Fruit fly (Drosophila melanogaster) whole organism, embryonic: ENCODE data around the gene Pino.

Source experiments
- B-H2 ChIP-seq: fragments of 200-800 bp; sonication (Bioruptor generic); optimal IDR thresholded peaks from 2 replicates; lab custom pipeline; 2018; ENCODE audit warnings: missing biosample characterization, mild to moderate bottlenecking, missing genetic modification characterization
- BEAF-32 ChIP-seq: fragments of 200-800 bp; sonication (Bioruptor generic); optimal IDR thresholded peaks from 3 replicates; lab custom pipeline; 2017; ENCODE audit warnings: missing biosample characterization, missing genetic modification characterization, mild to moderate bottlenecking, moderate library complexity, missing genetic modification reagents
- CG10209 ChIP-seq: fragments of 200-800 bp; sonication (Bioruptor generic); optimal IDR thresholded peaks from 3 replicates; lab custom pipeline; 2017; ENCODE audit warnings: missing biosample characterization, mild to moderate bottlenecking, missing genetic modification characterization, missing genetic modification reagents
- CG10565 ChIP-seq: fragments of 200-800 bp; sonication (Bioruptor generic); optimal IDR thresholded peaks from 3 replicates; lab custom pipeline; 2016; ENCODE audit warnings: missing biosample characterization, mild to moderate bottlenecking, missing genetic modification characterization
- CG11093 ChIP-seq: fragments of 200-800 bp; sonication (Bioruptor generic); IDR thresholded peaks from 3 replicates; pipeline ENCODE4 v1.3.6; 2022; ENCODE audit warnings: missing biosample characterization, missing genetic modification characterization
- CG11456 ChIP-seq: fragments of 200-800 bp; sonication (Bioruptor generic); IDR thresholded peaks from 3 replicates; pipeline ENCODE4 v1.3.6; 2022; ENCODE audit warnings: missing biosample characterization, missing genetic modification characterization
- CG12299 ChIP-seq: fragments of 200-800 bp; sonication (Bioruptor generic); optimal IDR thresholded peaks from 2 replicates; lab custom pipeline; 2018; ENCODE audit warnings: missing biosample characterization, mild to moderate bottlenecking, missing genetic modification characterization
- CG14710 ChIP-seq: fragments of 200-800 bp; sonication (Bioruptor generic); optimal IDR thresholded peaks from 3 replicates; lab custom pipeline; 2019; ENCODE audit warnings: missing biosample characterization, mild to moderate bottlenecking, missing genetic modification characterization, moderate library complexity
- CG15601 ChIP-seq: fragments of 200-800 bp; sonication (Bioruptor generic); optimal IDR thresholded peaks from 3 replicates; lab custom pipeline; 2019; ENCODE audit warnings: missing biosample characterization, mild to moderate bottlenecking, missing genetic modification characterization, moderate library complexity
- CG15696 ChIP-seq: fragments of 200-800 bp; sonication (Bioruptor generic); optimal IDR thresholded peaks from 2 replicates; lab custom pipeline; 2019; ENCODE audit warnings: missing biosample characterization, mild to moderate bottlenecking, missing genetic modification characterization, moderate library complexity
- CG1603 ChIP-seq: fragments of 200-800 bp; sonication (Bioruptor generic); optimal IDR thresholded peaks from 2 replicates; lab custom pipeline; 2019; ENCODE audit warnings: missing biosample characterization, mild to moderate bottlenecking, missing genetic modification characterization, moderate library complexity
- CG2875 ChIP-seq: fragments of 200-800 bp; sonication (Bioruptor generic); optimal IDR thresholded peaks from 2 replicates; lab custom pipeline; 2017; ENCODE audit warnings: missing biosample characterization, mild to moderate bottlenecking, missing genetic modification characterization, missing genetic modification reagents
- CG31224 ChIP-seq: fragments of 200-800 bp; sonication (Bioruptor generic); IDR thresholded peaks from 2 replicates; pipeline ENCODE4 v1.3.6; 2022; ENCODE audit warnings: missing biosample characterization, missing genetic modification characterization
- CG34422 ChIP-seq: fragments of 200-800 bp; sonication (Bioruptor generic); IDR thresholded peaks from 3 replicates; pipeline ENCODE4 v1.3.6; 2022; ENCODE audit warnings: missing biosample characterization, missing genetic modification characterization
- CG3838 ChIP-seq: fragments of 200-800 bp; sonication (Bioruptor generic); optimal IDR thresholded peaks from 3 replicates; lab custom pipeline; 2016; ENCODE audit warnings: missing biosample characterization, missing genetic modification characterization
- CG4282 ChIP-seq: fragments of 200-800 bp; sonication (Bioruptor generic); optimal IDR thresholded peaks from 2 replicates; lab custom pipeline; 2016; ENCODE audit warnings: missing biosample characterization, missing genetic modification characterization
- CG4328 ChIP-seq: fragments of 200-800 bp; sonication (Bioruptor generic); optimal IDR thresholded peaks from 3 replicates; lab custom pipeline; 2017; ENCODE audit warnings: missing biosample characterization, missing genetic modification reagents, missing genetic modification characterization
- CG4730 ChIP-seq: fragments of 200-800 bp; sonication (Bioruptor generic); IDR thresholded peaks from 2 replicates; pipeline ENCODE4 v1.3.6; 2022; ENCODE audit warnings: missing biosample characterization, missing genetic modification characterization
- CG6254 ChIP-seq: fragments of 200-800 bp; sonication (Bioruptor generic); optimal IDR thresholded peaks from 3 replicates; lab custom pipeline; 2017; ENCODE audit warnings: mild to moderate bottlenecking, missing biosample characterization, missing genetic modification reagents, missing genetic modification characterization
- CG6689 ChIP-seq: fragments of 200-800 bp; sonication (Bioruptor generic); IDR thresholded peaks from 2 replicates; pipeline ENCODE4 v1.3.6; 2022; ENCODE audit warnings: missing biosample characterization, missing genetic modification characterization
- CG8089 ChIP-seq: fragments of 200-800 bp; sonication (Bioruptor generic); optimal IDR thresholded peaks from 3 replicates; lab custom pipeline; 2016; ENCODE audit warnings: missing biosample characterization, missing genetic modification characterization
- CG8478 ChIP-seq: fragments of >200 bp; optimal IDR thresholded peaks from 2 replicates; lab custom pipeline; 2018
- CHES-1-like ChIP-seq: fragments of 200-800 bp; sonication (Bioruptor generic); optimal IDR thresholded peaks from 2 replicates; lab custom pipeline; 2016; ENCODE audit warnings: missing biosample characterization, missing genetic modification characterization
- Dbx ChIP-seq: fragments of 200-800 bp; sonication (Bioruptor generic); IDR thresholded peaks from 3 replicates; pipeline ENCODE4 v1.3.6; 2022; ENCODE audit warnings: missing biosample characterization, missing genetic modification characterization
- Deaf1 ChIP-seq: fragments of 200-800 bp; optimal IDR thresholded peaks from 3 replicates; lab custom pipeline; 2019; ENCODE audit warnings: missing biosample characterization, mild to moderate bottlenecking, missing genetic modification characterization, moderate library complexity
- Dip3 ChIP-seq: fragments of 200-800 bp; sonication (Bioruptor generic); optimal IDR thresholded peaks from 3 replicates; lab custom pipeline; 2016; ENCODE audit warnings: missing biosample characterization, missing genetic modification characterization
- Doc3 ChIP-seq: fragments of 200-800 bp; sonication (Bioruptor generic); IDR thresholded peaks from 3 replicates; pipeline ENCODE4 v1.3.6; 2022; ENCODE audit warnings: missing biosample characterization, missing genetic modification characterization; ENCODE audit not compliant: partially characterized antibody
- E2f1 ChIP-seq: fragments of 200-800 bp; sonication (Bioruptor generic); IDR thresholded peaks from 2 replicates; pipeline ENCODE4 v1.3.6; 2022; ENCODE audit warnings: missing biosample characterization, missing genetic modification characterization
- Hmr ChIP-seq: fragments of 200-800 bp; sonication (Bioruptor generic); optimal IDR thresholded peaks from 3 replicates; lab custom pipeline; 2017; ENCODE audit warnings: mild to moderate bottlenecking, missing biosample characterization, missing genetic modification reagents, missing genetic modification characterization
- Lhr ChIP-seq: fragments of 200-800 bp; sonication (Bioruptor generic); optimal IDR thresholded peaks from 3 replicates; lab custom pipeline; 2017; ENCODE audit warnings: mild to moderate bottlenecking, missing biosample characterization, missing genetic modification reagents, missing genetic modification characterization
- Lpt ChIP-seq: fragments of >200 bp; optimal IDR thresholded peaks from 2 replicates; lab custom pipeline; 2018; ENCODE audit warnings: missing biosample characterization, missing genetic modification characterization
- MTF-1 ChIP-seq: fragments of 200-800 bp; sonication (Bioruptor generic); optimal IDR thresholded peaks from 2 replicates; lab custom pipeline; 2018; ENCODE audit warnings: missing biosample characterization, mild to moderate bottlenecking, missing genetic modification characterization, borderline replicate concordance
- Nf-YC ChIP-seq: fragments of 200-800 bp; optimal IDR thresholded peaks from 3 replicates; lab custom pipeline; 2019; ENCODE audit warnings: missing biosample characterization, mild to moderate bottlenecking, missing genetic modification characterization, moderate library complexity
- Oaz ChIP-seq: fragments of 200-800 bp; sonication (Bioruptor generic); IDR thresholded peaks from 2 replicates; pipeline ENCODE4 v1.3.6; 2022; ENCODE audit warnings: missing biosample characterization, missing genetic modification characterization
- Sox102F ChIP-seq: fragments of 200-800 bp; sonication (Bioruptor generic); optimal IDR thresholded peaks from 2 replicates; lab custom pipeline; 2018; ENCODE audit warnings: missing biosample characterization, mild to moderate bottlenecking, missing genetic modification characterization, moderate library complexity
- YL-1 ChIP-seq: fragments of 200-800 bp; sonication (Bioruptor generic); optimal IDR thresholded peaks from 3 replicates; lab custom pipeline; 2017; ENCODE audit warnings: missing biosample characterization, mild to moderate bottlenecking, missing genetic modification characterization
- az2 ChIP-seq: fragments of 200-800 bp; sonication (Bioruptor generic); optimal IDR thresholded peaks from 3 replicates; lab custom pipeline; 2016; ENCODE audit warnings: missing biosample characterization, missing genetic modification characterization
- bsh ChIP-seq, 2 experiments: fragments of 200-800 bp; sonication (Bioruptor generic); optimal IDR thresholded peaks; 2 replicates each; lab custom pipeline; 2017 to 2018; ENCODE audit warnings: mild to moderate bottlenecking in 2 of 2, missing biosample characterization in 2 of 2, missing genetic modification characterization in 2 of 2, moderate library complexity in 1 of 2
- dpn ChIP-seq, 2 experiments: fragments of 200-800 bp; sonication (Bioruptor generic); optimal IDR thresholded peaks; 3 replicates each; lab custom pipeline; 2016; ENCODE audit warnings: missing biosample characterization in 2 of 2, missing genetic modification characterization in 2 of 2
- ewg ChIP-seq: fragments of 200-800 bp; sonication (Bioruptor generic); optimal IDR thresholded peaks from 3 replicates; lab custom pipeline; 2017; ENCODE audit warnings: mild to moderate bottlenecking, missing biosample characterization, missing genetic modification reagents, missing genetic modification characterization
- gce ChIP-seq: fragments of 200-800 bp; sonication (Bioruptor generic); IDR thresholded peaks from 3 replicates; pipeline ENCODE4 v1.3.6; 2022; ENCODE audit warnings: missing biosample characterization, missing genetic modification characterization
- ham ChIP-seq: fragments of 200-800 bp; sonication (Bioruptor generic); IDR thresholded peaks from 2 replicates; pipeline ENCODE4 v1.3.6; 2022; ENCODE audit warnings: missing biosample characterization, missing genetic modification characterization
- lbe ChIP-seq: fragments of 200-800 bp; sonication (Bioruptor generic); optimal IDR thresholded peaks from 2 replicates; lab custom pipeline; 2016; ENCODE audit warnings: missing biosample characterization, mild to moderate bottlenecking, missing genetic modification characterization
- p53 ChIP-seq: fragments of 200-800 bp; sonication (Bioruptor generic); optimal IDR thresholded peaks from 2 replicates; lab custom pipeline; 2016; ENCODE audit warnings: missing biosample characterization, missing genetic modification characterization
- pho ChIP-seq: fragments of 200-800 bp; sonication (Bioruptor generic); optimal IDR thresholded peaks from 2 replicates; lab custom pipeline; 2016; ENCODE audit warnings: missing biosample characterization, missing genetic modification characterization
- pnt ChIP-seq: fragments of 200-800 bp; sonication (Bioruptor generic); optimal IDR thresholded peaks from 3 replicates; lab custom pipeline; 2016; ENCODE audit warnings: missing biosample characterization, missing genetic modification characterization
- pzg ChIP-seq: fragments of 200-800 bp; sonication (Bioruptor generic); optimal IDR thresholded peaks from 3 replicates; lab custom pipeline; 2018; ENCODE audit warnings: missing biosample characterization, mild to moderate bottlenecking, missing genetic modification characterization, moderate library complexity
- sc ChIP-seq, 3 experiments: fragments of >200 bp in 2 of 3; fragments of 200-800 bp in 1 of 3; sonication (Bioruptor generic) in 1 of 3; optimal IDR thresholded peaks; 2 replicates in 2 of 3; 3 replicates in 1 of 3; lab custom pipeline; 2017; ENCODE audit warnings: mild to moderate bottlenecking in 1 of 3, missing biosample characterization in 1 of 3, missing genetic modification characterization in 1 of 3, missing genetic modification reagents in 1 of 3
- sens ChIP-seq: fragments of 200-800 bp; sonication (Bioruptor generic); peaks from one replicate; lab custom pipeline; 2016; ENCODE audit warnings: missing biosample characterization, missing genetic modification characterization
- sens-2 ChIP-seq: fragments of 200-800 bp; sonication (Bioruptor generic); IDR thresholded peaks from 2 replicates; pipeline ENCODE4 v1.3.6; 2022; ENCODE audit warnings: missing biosample characterization, missing genetic modification characterization
- slbo ChIP-seq: fragments of 200-800 bp; sonication (Bioruptor generic); IDR thresholded peaks from 2 replicates; pipeline ENCODE4 v1.3.6; 2022; ENCODE audit warnings: missing biosample characterization, missing genetic modification characterization
- yki ChIP-seq: fragments of >200 bp; optimal IDR thresholded peaks from 3 replicates; lab custom pipeline; 2018

Pino gene

DNA sequence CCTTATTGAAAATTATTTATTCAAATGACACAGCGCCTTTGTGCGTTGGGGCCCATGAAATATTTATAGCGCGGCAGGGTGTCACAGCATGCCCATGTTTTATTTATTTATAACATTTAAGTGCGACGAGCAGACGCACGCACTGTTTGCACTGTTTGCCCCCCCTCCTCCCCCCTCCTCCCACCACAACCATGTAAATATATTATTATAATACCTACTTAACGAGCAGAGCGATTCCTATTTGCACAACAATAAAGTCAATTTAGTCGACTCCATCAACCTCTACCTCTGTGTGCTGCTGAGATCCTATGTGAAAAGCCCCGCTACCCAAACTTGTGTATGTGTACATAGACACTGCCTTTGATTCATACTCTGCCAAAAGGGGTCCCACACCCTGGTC lies 34.0 kb downstream of the Pino start (continued):
- TF ChIP-seq CG12299 = peak; percentile 21
- TF ChIP-seq CG14710 = no peak
- peak; percentile 3 for TF ChIP-seq B-H2
- TF ChIP-seq bsh (GFP tag; optimal IDR thresholded peaks at IDR 0.05; lab: Kevin White, UChicago) = peak in 1 of 2 experiments; percentile 33
- TF ChIP-seq Doc3 = no peak
- TF ChIP-seq CG34422 (GFP tag; lab: Robert Waterston, UW) = no peak
- peak; percentile 37; the same call in 1 of the 3 replicates for TF ChIP-seq CG11456 (GFP tag; lab: Robert Waterston, UW)
- no peak for TF ChIP-seq CG8089 (GFP tag; lab: Kevin White, UChicago)
- TF ChIP-seq CG11093 (GFP tag; lab: Robert Waterston, UW) = 0 out of 3 replicates have a peak, but pooled peaks have one; percentile 23
- no peak for TF ChIP-seq CG4282
- no peak for TF ChIP-seq E2f1
- no peak for TF ChIP-seq Lpt (GFP tag; lab: Kevin White, UChicago)
- no peak for TF ChIP-seq CG6689 (GFP tag; lab: Robert Waterston, UW)
- TF ChIP-seq CG4730 (GFP tag; lab: Robert Waterston, UW) = no peak
- TF ChIP-seq CG10209 (GFP tag; lab: Kevin White, UChicago) = peak; percentile 48
- TF ChIP-seq CG10565 = no peak
- TF ChIP-seq ham (GFP tag; lab: Robert Waterston, UW) = no peak
- TF ChIP-seq CG4328 (GFP tag; lab: Kevin White, UChicago) = peak; percentile 28
- TF ChIP-seq Hmr (GFP tag; lab: Kevin White, UChicago) = peak; percentile 69
- peak; percentile 50 for TF ChIP-seq Sox102F (GFP tag; lab: Kevin White, UChicago)
- TF ChIP-seq Oaz = no peak
- TF ChIP-seq CG1603 = peak; percentile 55
- no peak for TF ChIP-seq Dbx
- TF ChIP-seq az2 (GFP tag; lab: Kevin White, UChicago) = no peak
- no peak for TF ChIP-seq p53 (GFP tag; lab: Kevin White, UChicago)
- no peak for TF ChIP-seq YL-1 (GFP tag; lab: Kevin White, UChicago)
- TF ChIP-seq pnt (GFP tag; lab: Kevin White, UChicago) = no peak
- TF ChIP-seq MTF-1 = no peak
- TF ChIP-seq CG2875 (GFP tag; lab: Kevin White, UChicago) = peak; percentile 70
- TF ChIP-seq CG8478 (lab: Kevin White, UChicago) = no peak
- TF ChIP-seq ewg = peak; percentile 39
- TF ChIP-seq dpn (GFP tag; optimal IDR thresholded peaks at IDR 0.05; lab: Kevin White, UChicago) = no peak
- no peak for TF ChIP-seq CG15696 (tag; lab: Kevin White, UChicago)
- TF ChIP-seq CG3838 (GFP tag; lab: Kevin White, UChicago) = no peak
- no peak for TF ChIP-seq CHES-1-like
- TF ChIP-seq gce (GFP tag; lab: Robert Waterston, UW) = no peak
- TF ChIP-seq yki (lab: Kevin White, UChicago) = no peak
- no peak for TF ChIP-seq Nf-YC (tag; lab: Kevin White, UChicago)
- peak; percentile 1 for TF ChIP-seq CG6254 (GFP tag; lab: Kevin White, UChicago)
- TF ChIP-seq pho (GFP tag; lab: Kevin White, UChicago) = no peak
- TF ChIP-seq CG31224 = no peak
- TF ChIP-seq Lhr = no peak
- TF ChIP-seq pzg (GFP tag; lab: Kevin White, UChicago) = no peak
- TF ChIP-seq sens-2 (GFP tag; lab: Robert Waterston, UW) = no peak
- no peak for TF ChIP-seq lbe
- no peak for TF ChIP-seq sc (optimal IDR thresholded peaks at IDR 0.05; lab: Kevin White, UChicago)
- peak; percentile 50 for TF ChIP-seq sc (GFP tag; optimal IDR thresholded peaks at IDR 0.05; lab: Kevin White, UChicago)
- TF ChIP-seq CG15601 = peak; percentile 9
- no peak for TF ChIP-seq Dip3 (GFP tag; lab: Kevin White, UChicago)
- TF ChIP-seq BEAF-32 = no peak
- no peak for TF ChIP-seq Deaf1 (tag; lab: Kevin White, UChicago)
- peak; percentile 44 for TF ChIP-seq sens (GFP tag; lab: Kevin White, UChicago)
- no peak for TF ChIP-seq slbo (GFP tag; lab: Robert Waterston, UW)
